Fruit fly (Drosophila melanogaster): ENCODE data around the gene CG33262.

Gene CG33262

dm6 chr3L:13135969-13136368, at the start of gene CG33262:
CG33262 (plus strand) TSS chr3L:13136269.
- no peak for TF ChIP-seq CG17801 (GFP tag; optimal IDR thresholded peaks at IDR 0.05; ENCODE audit: partially characterized antibody)

dm6 chr3L:13087189-13087588, 48.9 kb upstream of the CG33262 start, which contains the start of gene CG17300:
CG17300 (minus strand) TSS chr3L:13087289.
- TF ChIP-seq CG17801 (GFP tag; optimal IDR thresholded peaks at IDR 0.05; ENCODE audit: partially characterized antibody) = no peak

dm6 chr3L:13089869-13090268, 46.2 kb upstream of the CG33262 start, which contains the start of gene CG11251:
CG11251 (minus strand) TSS chr3L:13089969.
- TF ChIP-seq CG17801 (GFP tag; optimal IDR thresholded peaks at IDR 0.05; ENCODE audit: partially characterized antibody) = no peak

dm6 chr3L:13099151-13099550, 36.9 kb upstream of the CG33262 start:
- TF ChIP-seq CG17801 (GFP tag; optimal IDR thresholded peaks at IDR 0.05; ENCODE audit: partially characterized antibody) = no peak

- no peak for TF ChIP-seq CG17801 (GFP tag; optimal IDR thresholded peaks at IDR 0.05; ENCODE audit: partially characterized antibody)
These were observed 35.6 kb upstream of the CG33262 start for dm6 chr3L:13100438-13100837.

dm6 chr3L:13105863-13106262, 30.2 kb upstream of the CG33262 start:
- TF ChIP-seq CG17801 (GFP tag; optimal IDR thresholded peaks at IDR 0.05; ENCODE audit: partially characterized antibody) = no peak

- no peak for TF ChIP-seq CG17801 (GFP tag; optimal IDR thresholded peaks at IDR 0.05; ENCODE audit: partially characterized antibody)
These were observed 28.6 kb upstream of the CG33262 start for dm6 chr3L:13107307-13107938.

- TF ChIP-seq CG17801 (GFP tag; optimal IDR thresholded peaks at IDR 0.05; ENCODE audit: partially characterized antibody) = no peak
These were observed 27.7 kb upstream of the CG33262 start for dm6 chr3L:13108354-13108882.

- no peak for TF ChIP-seq CG17801 (GFP tag; optimal IDR thresholded peaks at IDR 0.05; ENCODE audit: partially characterized antibody)
These were observed 26.7 kb upstream of the CG33262 start for dm6 chr3L:13109362-13109761.

- TF ChIP-seq CG17801 (GFP tag; optimal IDR thresholded peaks at IDR 0.05; ENCODE audit: partially characterized antibody) = no peak
These were observed 24.6 kb upstream of the CG33262 start for dm6 chr3L:13111422-13111821.

- peak; percentile 66 for TF ChIP-seq CG17801 (GFP tag; optimal IDR thresholded peaks at IDR 0.05; ENCODE audit: partially characterized antibody)
These were observed 22.1 kb upstream of the CG33262 start, which contains the start of gene trn for dm6 chr3L:13113970-13114392. trn (plus strand) TSS chr3L:13114271.

dm6 chr3L:13115102-13115501, 21.0 kb upstream of the CG33262 start:
- TF ChIP-seq CG17801 (GFP tag; optimal IDR thresholded peaks at IDR 0.05; ENCODE audit: partially characterized antibody) = no peak

dm6 chr3L:13118983-13119382, 17.1 kb upstream of the CG33262 start:
- TF ChIP-seq CG17801 (GFP tag; optimal IDR thresholded peaks at IDR 0.05; ENCODE audit: partially characterized antibody) = no peak

dm6 chr3L:13120146-13120545, 15.9 kb upstream of the CG33262 start:
- no peak for TF ChIP-seq CG17801 (GFP tag; optimal IDR thresholded peaks at IDR 0.05; ENCODE audit: partially characterized antibody)

- no peak for TF ChIP-seq CG17801 (GFP tag; optimal IDR thresholded peaks at IDR 0.05; ENCODE audit: partially characterized antibody)
These were observed 2.9 kb upstream of the CG33262 start for dm6 chr3L:13133140-13133539.

dm6 chr3L:13134906-13135305, 1.2 kb upstream of the CG33262 start:
- no peak for TF ChIP-seq CG17801 (GFP tag; optimal IDR thresholded peaks at IDR 0.05; ENCODE audit: partially characterized antibody)
